Fruit fly (Drosophila melanogaster) whole organism, adult: Measurements from ENCODE around the gene CG33658.

Source experiments
- CG14711 ChIP-seq: fragments of 200-800 bp; sonication (Bioruptor generic); optimal IDR thresholded peaks from 2 replicates; lab custom pipeline; 2018; ENCODE audit warnings: missing biosample characterization, mild to moderate bottlenecking, missing genetic modification characterization, moderate library complexity
- CG7101 ChIP-seq: fragments of 200-800 bp; sonication (Bioruptor generic); optimal IDR thresholded peaks from 2 replicates; lab custom pipeline; 2018; ENCODE audit warnings: missing biosample characterization, mild to moderate bottlenecking, missing genetic modification characterization, moderate library complexity
- Crg-1 ChIP-seq: fragments of 200-800 bp; sonication (Bioruptor generic); optimal IDR thresholded peaks from 2 replicates; lab custom pipeline; 2016; ENCODE audit warnings: missing biosample characterization, missing genetic modification characterization
- cnc ChIP-seq, 2 experiments: fragments of >200 bp; optimal IDR thresholded peaks; 2 replicates each; lab custom pipeline; 2017
- pad ChIP-seq: fragments of 200-800 bp; sonication (Bioruptor generic); optimal IDR thresholded peaks from 3 replicates; lab custom pipeline; 2017; ENCODE audit warnings: missing biosample characterization, missing genetic modification characterization, mild to moderate bottlenecking, moderate library complexity, missing genetic modification reagents
- tj ChIP-seq: fragments of 200-800 bp; sonication (Bioruptor generic); optimal IDR thresholded peaks from 3 replicates; lab custom pipeline; 2017; ENCODE audit warnings: missing biosample characterization, mild to moderate bottlenecking, missing genetic modification characterization, moderate library complexity

DNA sequence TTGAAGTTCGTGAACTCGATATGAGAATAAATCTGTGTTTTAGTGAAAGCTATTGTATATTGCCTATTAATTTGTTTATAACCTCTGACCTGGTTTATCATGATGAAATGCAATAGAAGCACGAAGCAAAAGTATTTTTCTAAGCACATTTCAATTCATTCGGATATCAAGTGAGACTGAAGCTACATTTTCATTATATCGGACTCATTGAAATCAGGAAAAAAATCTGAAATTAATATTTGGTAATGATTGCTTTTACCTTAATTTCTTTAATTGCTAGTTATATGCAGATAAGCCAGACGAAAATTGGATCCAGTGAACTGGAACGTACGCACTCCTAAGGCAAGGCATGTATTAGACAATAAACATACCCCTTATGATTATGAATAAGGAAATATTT, at the start of gene CG33658:
- no peak for TF ChIP-seq pad
- TF ChIP-seq CG7101 (tag; lab: Kevin White, UChicago), result no peak
- TF ChIP-seq cnc (optimal IDR thresholded peaks at IDR 0.05; lab: Kevin White, UChicago), result no peak
- TF ChIP-seq tj (GFP tag; lab: Kevin White, UChicago), result no peak
- no peak for TF ChIP-seq Crg-1 (GFP tag; lab: Kevin White, UChicago)
- no peak for TF ChIP-seq CG14711 (tag; lab: Kevin White, UChicago)
